Worm (Caenorhabditis elegans) whole organism, L1 larva: Measurements from ENCODE around the gene gly-8.

Source experiments
- ama-1 ChIP-seq: fragments of 150-350 bp; optimal IDR thresholded peaks from 2 replicates; lab custom pipeline; 2014
- blmp-1 ChIP-seq: fragments of 150-350 bp; optimal IDR thresholded peaks from 2 replicates; lab custom pipeline; 2014; ENCODE audit warnings: missing biosample characterization, missing genetic modification characterization
- ceh-82 ChIP-seq, 3 experiments: fragments of 150-350 bp in 1 of 3; sonication (generic microtip) in 2 of 3; optimal IDR thresholded peaks; 2 replicates each; lab custom pipeline; 2014 to 2017; ENCODE audit warnings: missing biosample characterization in 3 of 3, missing genetic modification characterization in 3 of 3
- ceh-90 ChIP-seq: sonication (generic microtip); optimal IDR thresholded peaks from 2 replicates; lab custom pipeline; 2016; ENCODE audit warnings: missing genetic modification characterization, missing compliant biosample characterization
- egl-13 ChIP-seq: sonication (generic microtip); optimal IDR thresholded peaks from 2 replicates; lab custom pipeline; 2016; ENCODE audit warnings: missing genotype, missing genetic modification reagents, missing genetic modification characterization, missing compliant biosample characterization
- lin-15B ChIP-seq: fragments of 150-350 bp; sonication (generic microtip); optimal IDR thresholded peaks from 3 replicates; lab custom pipeline; 2014; ENCODE audit warnings: missing biosample characterization, missing genetic modification characterization
- mdl-1 ChIP-seq, 2 experiments: fragments of 150-350 bp; optimal IDR thresholded peaks; 2 replicates each; lab custom pipeline; 2014 to 2017; ENCODE audit warnings: missing biosample characterization in 2 of 2, missing genetic modification characterization in 2 of 2, inconsistent platforms in 1 of 2
- nhr-77 ChIP-seq: fragments of 150-350 bp; optimal IDR thresholded peaks from 2 replicates; lab custom pipeline; 2014; ENCODE audit warnings: missing biosample characterization, missing genetic modification characterization
- snpc-4 ChIP-seq: fragments of 150-350 bp; optimal IDR thresholded peaks from 2 replicates; lab custom pipeline; 2014; ENCODE audit warnings: missing biosample characterization, missing genetic modification characterization
- sox-4 ChIP-seq: sonication (generic microtip); optimal IDR thresholded peaks from 2 replicates; lab custom pipeline; 2016; ENCODE audit warnings: missing genetic modification characterization, missing compliant biosample characterization

DNA sequence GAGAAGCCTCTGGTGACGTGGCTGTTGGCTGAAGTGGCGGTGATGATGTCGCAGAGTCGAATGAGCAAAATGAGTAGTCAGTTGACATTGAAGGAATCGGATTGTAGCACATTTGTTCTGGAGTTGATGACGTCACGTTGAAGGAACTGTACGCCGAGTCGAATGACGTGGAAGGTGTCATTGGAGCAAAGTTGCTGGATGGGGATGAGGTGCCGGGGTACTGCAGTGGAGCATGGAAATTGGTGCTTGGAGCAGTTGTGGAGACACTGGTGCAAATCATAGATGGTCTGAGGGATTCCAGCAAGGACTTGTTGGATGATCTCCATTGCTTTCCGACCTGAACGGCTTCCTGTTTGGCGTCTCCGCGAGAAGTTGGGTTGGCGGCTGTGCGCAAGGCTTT is 8.4 kb downstream of the gly-8 start:
- TF ChIP-seq snpc-4 (tag; lab: Kevin White, UChicago): no peak
- no peak for TF ChIP-seq ceh-82 (tag; optimal IDR thresholded peaks at IDR 0.05; lab: Kevin White, UChicago)
- TF ChIP-seq ama-1 (lab: Kevin White, UChicago): no peak
- TF ChIP-seq sox-4: no peak
- no peak for TF ChIP-seq nhr-77 (tag; lab: Kevin White, UChicago)
- TF ChIP-seq lin-15B: no peak
- TF ChIP-seq ceh-90 (tag; lab: Kevin White, UChicago): no peak
- TF ChIP-seq blmp-1: no peak
- no peak for TF ChIP-seq mdl-1 (tag; optimal IDR thresholded peaks at IDR 0.05; lab: Kevin White, UChicago)
- no peak for TF ChIP-seq egl-13
